Fruit fly (Drosophila melanogaster) ovary, adult (tissue): ENCODE data around the gene CG13722.

ENCODE experiments used
- CG17801 ChIP-seq: fragments of 200-800 bp; optimal IDR thresholded peaks from 2 replicates; lab custom pipeline; 2019; ENCODE audit warnings: missing biosample characterization, mild to moderate bottlenecking, missing genetic modification characterization, moderate library complexity; ENCODE audit not compliant: partially characterized antibody

Gene CG13722

DNA sequence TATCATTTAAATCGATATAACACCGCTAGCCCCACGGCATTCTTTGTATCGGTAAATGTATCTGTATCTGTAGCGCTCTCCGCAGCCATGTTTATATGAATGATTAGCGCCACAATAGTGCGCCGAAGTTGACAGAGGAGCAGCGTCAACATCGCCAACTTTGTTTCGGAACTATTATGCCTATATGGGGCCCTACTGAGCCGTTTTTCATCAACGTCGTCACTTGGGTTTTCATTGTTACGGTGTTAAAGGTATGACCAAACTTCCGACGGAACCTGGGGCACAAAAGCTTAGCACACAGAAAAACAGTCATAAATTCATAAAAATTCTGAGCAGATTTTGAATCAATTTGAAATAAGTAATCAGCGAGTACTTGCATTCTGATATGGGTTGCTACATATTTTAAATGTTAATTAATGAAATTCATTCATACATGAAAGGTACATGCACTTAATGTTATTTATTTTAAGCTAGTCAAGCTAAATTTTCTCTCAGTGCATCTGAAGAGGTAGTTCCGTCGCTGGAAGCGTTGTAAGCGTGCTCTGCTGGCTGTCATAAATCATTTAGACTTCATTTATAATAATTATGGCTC, 29.2 kb downstream of the CG13722 start, which contains the start of gene CG15023:
Gene CG15023, minus strand, starts transcription at position 51 of the 592 bp plus-strand sequence.
- TF ChIP-seq CG17801 (GFP tag; lab: Kevin White, UChicago): no peak

DNA sequence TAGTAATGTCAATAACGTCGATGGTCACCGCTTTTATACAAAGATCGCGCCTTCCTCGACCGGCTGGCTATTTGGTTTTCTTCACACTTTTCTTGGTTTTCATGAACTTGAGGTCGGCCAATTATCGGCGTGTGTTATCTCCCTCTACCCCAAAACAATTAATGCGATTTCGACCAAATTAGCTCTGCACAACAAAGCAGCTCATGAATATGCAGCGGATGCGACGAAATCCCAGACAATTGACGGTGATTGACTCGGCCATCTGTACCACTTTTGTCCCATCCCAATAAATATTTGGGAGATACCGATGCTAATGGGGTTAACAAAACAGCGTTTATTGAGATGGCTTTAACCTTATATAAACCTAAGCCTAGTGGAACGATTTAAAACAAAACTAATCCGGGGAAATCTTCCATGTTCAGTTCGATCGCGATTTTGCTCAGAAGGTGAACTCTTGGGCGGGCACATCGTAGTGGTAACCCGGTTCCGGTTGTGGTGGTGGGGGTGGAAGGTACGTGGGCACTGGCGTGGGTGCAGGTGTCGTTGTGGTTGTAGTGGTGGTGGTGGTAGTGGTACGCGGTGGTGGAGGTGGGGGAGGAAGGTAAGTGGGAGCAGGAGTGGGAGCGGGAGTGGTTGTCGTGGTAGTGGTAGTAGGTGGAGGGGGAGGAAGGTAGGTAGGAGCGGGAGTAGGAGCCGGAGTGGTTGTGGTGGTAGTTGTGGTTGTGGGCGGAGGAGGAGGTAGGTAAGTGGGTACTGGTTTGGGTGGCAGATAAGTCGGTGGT, 30.3 kb downstream of the CG13722 start, which contains the start of gene CG15022:
Gene CG15022, minus strand, starts transcription at position 11 of the 782 bp plus-strand sequence.
- TF ChIP-seq CG17801 (GFP tag; lab: Kevin White, UChicago): no peak

DNA sequence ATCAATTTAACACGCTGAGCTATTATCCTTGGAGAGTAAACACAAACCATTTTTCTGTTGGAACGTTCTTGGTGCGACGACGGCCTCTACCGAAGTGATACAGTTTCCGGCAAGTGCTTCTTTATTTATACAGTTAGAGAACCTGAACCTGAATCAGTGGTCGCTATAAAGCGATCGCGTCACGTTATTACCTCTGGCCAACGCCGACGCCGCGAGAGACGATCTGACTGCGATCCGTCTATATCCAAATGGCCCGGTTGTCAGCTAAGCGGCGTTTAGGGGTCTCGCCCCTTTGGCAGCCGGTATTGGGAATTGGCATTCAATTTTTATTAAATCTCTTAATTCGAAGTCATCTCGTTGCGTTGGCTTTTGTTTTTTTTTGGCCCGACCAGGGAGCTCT, 32.7 kb downstream of the CG13722 start, which contains the start of gene CG11345:
Gene CG11345, minus strand, starts transcription at position 101 of the 400 bp plus-strand sequence.
- no peak for TF ChIP-seq CG17801 (GFP tag; lab: Kevin White, UChicago)

DNA sequence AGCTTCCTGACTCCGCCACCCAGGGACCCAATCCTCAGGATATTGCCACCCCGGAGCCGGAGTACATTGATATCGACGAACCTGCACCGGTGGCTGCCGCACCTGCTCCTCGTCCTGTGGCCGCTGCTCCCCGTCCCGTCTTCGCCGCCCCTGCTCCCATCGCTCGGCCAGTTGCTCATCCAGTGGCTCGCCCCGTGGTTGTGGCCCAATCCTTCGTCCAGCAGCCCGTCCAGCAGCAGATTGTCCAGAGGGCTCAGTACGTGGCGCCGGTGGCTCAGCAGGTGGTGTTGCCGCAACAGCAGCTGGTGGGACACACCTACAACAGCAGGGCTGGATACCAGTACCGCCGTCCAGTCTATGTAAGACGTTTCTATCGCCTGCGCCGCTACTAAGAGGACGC, 43.5 kb downstream of the CG13722 start:
- no peak for TF ChIP-seq CG17801 (GFP tag; lab: Kevin White, UChicago)

DNA sequence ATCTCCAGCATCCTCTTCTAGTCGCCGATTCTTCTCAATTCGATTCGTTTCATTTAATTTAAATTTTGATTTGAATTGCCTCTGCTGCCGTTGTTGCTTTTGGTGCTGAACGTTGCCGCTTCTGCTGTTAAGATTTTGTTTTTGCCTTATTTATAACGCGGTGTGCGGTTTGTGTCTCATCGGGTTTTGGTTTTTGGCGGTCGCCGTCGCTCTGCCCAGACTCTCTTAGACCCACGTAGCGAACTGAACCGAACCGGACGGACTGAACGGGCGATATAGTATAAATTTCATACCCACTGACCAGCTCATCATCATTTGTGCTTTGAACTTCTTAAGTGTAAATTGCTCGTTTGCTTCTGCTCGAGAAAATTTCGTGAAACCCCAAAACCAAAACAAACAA, 44.5 kb downstream of the CG13722 start, which contains the start of gene CG12607:
Gene CG12607, plus strand, starts transcription at position 301 of the 400 bp plus-strand sequence.
- TF ChIP-seq CG17801 (GFP tag; lab: Kevin White, UChicago): no peak

DNA sequence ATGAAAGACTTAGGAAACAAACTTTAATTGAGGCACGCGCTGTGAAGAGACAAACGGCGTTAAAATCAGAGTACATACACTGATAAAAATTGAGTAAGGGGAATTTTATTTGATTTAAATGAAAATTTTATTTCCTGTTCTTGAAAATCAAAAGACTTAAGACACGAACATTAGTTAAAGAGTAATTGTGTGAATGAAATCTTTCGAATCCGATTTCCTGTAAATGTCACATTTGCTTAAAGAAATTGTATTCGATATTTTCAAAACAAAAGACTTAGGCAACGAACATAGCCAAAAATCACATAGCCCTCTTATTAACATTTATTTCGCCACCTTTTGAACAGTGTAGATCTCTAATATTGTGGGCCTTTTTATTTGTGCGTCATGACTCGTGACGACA, 44.9 kb downstream of the CG13722 start:
- no peak for TF ChIP-seq CG17801 (GFP tag; lab: Kevin White, UChicago)

DNA sequence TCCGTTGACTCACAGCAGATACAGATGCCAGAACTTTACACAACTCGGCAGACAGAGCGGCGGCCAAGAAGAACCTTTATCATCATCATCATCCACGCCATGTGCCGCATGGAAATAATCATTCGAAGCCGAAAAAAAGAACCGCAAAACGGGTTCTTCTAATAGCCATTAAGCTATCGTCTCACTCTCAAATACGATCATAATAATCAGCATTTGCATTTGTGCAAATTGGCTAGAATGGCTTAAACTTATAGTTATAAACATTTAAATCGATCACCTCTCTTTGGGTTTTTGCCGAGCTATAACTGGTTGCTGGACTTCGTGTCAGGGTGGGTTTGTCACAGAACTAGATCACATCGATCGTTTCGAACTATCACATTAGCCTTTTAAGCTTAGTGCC, 48.6 kb downstream of the CG13722 start:
- no peak for TF ChIP-seq CG17801 (GFP tag; lab: Kevin White, UChicago)

DNA sequence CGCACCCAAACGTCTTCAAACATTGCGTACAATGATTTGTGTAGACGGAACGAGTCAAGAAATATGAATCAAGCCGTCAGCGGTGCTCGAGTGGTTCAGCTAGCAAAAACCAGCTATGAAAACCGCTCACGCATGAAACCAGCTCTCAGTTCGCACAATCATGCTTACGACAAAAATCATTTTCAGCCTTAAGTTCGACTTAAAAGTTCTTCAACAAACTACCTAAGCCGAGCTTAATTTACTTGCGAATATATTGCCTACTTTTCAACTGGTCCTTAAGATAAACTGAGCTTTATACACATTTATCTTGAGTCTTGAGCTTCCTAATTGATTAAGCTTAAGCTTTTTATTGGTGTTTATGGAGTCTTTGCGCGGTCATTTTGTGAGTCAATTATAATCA, 50.6 kb downstream of the CG13722 start:
- TF ChIP-seq CG17801 (GFP tag; lab: Kevin White, UChicago): no peak

DNA sequence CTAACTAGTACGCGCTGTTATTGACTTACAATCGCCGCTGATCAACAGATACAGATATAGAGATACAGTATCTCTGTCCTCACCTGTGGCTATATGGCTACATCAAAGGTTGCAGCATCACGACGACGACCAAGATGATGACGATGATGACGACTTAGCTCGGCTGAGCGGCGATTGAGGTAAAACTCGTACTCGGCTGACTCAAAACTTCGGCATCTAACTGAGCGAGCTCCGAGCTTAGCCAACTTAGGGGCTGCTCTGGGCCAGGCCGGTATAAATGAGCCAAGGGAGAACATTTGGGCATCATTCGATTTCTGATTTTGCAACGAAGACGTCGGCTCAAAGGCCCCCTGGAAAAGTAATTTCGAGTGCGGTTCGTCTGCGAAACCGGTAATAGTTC, 54.3 kb downstream of the CG13722 start, which contains the start of gene CG15021:
Gene CG15021, plus strand, starts transcription at position 301 of the 400 bp plus-strand sequence.
- TF ChIP-seq CG17801 (GFP tag; lab: Kevin White, UChicago): no peak
